Fruit fly (Drosophila melanogaster) whole organism, embryonic: ENCODE results near the gene Ent3.
A peak's percentile ranks its signal among the peaks of the same experiment; 100 is the strongest.

Experiments
- Ada2b ChIP-seq: fragments of 200-800 bp; sonication (Bioruptor generic); IDR thresholded peaks from 2 replicates; pipeline ENCODE4 v1.3.6; 2022; ENCODE audit warnings: missing biosample characterization, missing genetic modification characterization
- CG12219 ChIP-seq: fragments of 200-800 bp; sonication (Bioruptor generic); optimal IDR thresholded peaks from 3 replicates; lab custom pipeline; 2018; ENCODE audit warnings: missing biosample characterization, mild to moderate bottlenecking, missing genetic modification characterization
- CG12769 ChIP-seq: fragments of 200-800 bp; sonication (Bioruptor generic); optimal IDR thresholded peaks from 2 replicates; lab custom pipeline; 2019; ENCODE audit warnings: missing biosample characterization, mild to moderate bottlenecking, missing genetic modification characterization, moderate library complexity
- CG13287 ChIP-seq: fragments of 200-800 bp; sonication (Bioruptor generic); IDR thresholded peaks from 2 replicates; pipeline ENCODE4 v1.3.6; 2022; ENCODE audit warnings: missing biosample characterization, missing genetic modification characterization; ENCODE audit not compliant: partially characterized antibody
- CG13624 ChIP-seq: fragments of 200-800 bp; sonication (Bioruptor generic); optimal IDR thresholded peaks from 2 replicates; lab custom pipeline; 2016; ENCODE audit warnings: missing biosample characterization, missing genetic modification characterization
- CG15696 ChIP-seq: fragments of 200-800 bp; sonication (Bioruptor generic); optimal IDR thresholded peaks from 2 replicates; lab custom pipeline; 2019; ENCODE audit warnings: missing biosample characterization, mild to moderate bottlenecking, missing genetic modification characterization, moderate library complexity
- CG16815 ChIP-seq: fragments of 200-800 bp; sonication (Bioruptor generic); optimal IDR thresholded peaks from 3 replicates; lab custom pipeline; 2017; ENCODE audit warnings: missing biosample characterization, mild to moderate bottlenecking, missing genetic modification characterization
- CG17359 ChIP-seq: fragments of 200-800 bp; sonication (Bioruptor generic); optimal IDR thresholded peaks from 3 replicates; lab custom pipeline; 2018; ENCODE audit warnings: missing biosample characterization, mild to moderate bottlenecking, missing genetic modification characterization, moderate library complexity
- CG17612 ChIP-seq: fragments of 200-800 bp; sonication (Bioruptor generic); IDR thresholded peaks from 2 replicates; pipeline ENCODE4 v1.3.6; 2022; ENCODE audit warnings: missing biosample characterization, missing genetic modification characterization
- CG2116 ChIP-seq: fragments of 200-800 bp; sonication (Bioruptor generic); optimal IDR thresholded peaks from 3 replicates; lab custom pipeline; 2018; ENCODE audit warnings: missing biosample characterization, mild to moderate bottlenecking, missing genetic modification characterization
- CG31224 ChIP-seq: fragments of 200-800 bp; sonication (Bioruptor generic); IDR thresholded peaks from 2 replicates; pipeline ENCODE4 v1.3.6; 2022; ENCODE audit warnings: missing biosample characterization, missing genetic modification characterization
- CG32767 ChIP-seq: fragments of 200-800 bp; sonication (Bioruptor generic); IDR thresholded peaks from 2 replicates; pipeline ENCODE4 v1.3.6; 2022; ENCODE audit warnings: missing biosample characterization, missing genetic modification characterization
- CG5180 ChIP-seq: fragments of 200-800 bp; sonication (Bioruptor generic); optimal IDR thresholded peaks from 3 replicates; lab custom pipeline; 2017; ENCODE audit warnings: missing biosample characterization, missing genetic modification characterization, mild to moderate bottlenecking, moderate library complexity, missing genetic modification reagents
- CG6689 ChIP-seq: fragments of 200-800 bp; sonication (Bioruptor generic); IDR thresholded peaks from 2 replicates; pipeline ENCODE4 v1.3.6; 2022; ENCODE audit warnings: missing biosample characterization, missing genetic modification characterization
- CG7556 ChIP-seq: fragments of 200-800 bp; sonication (Bioruptor generic); optimal IDR thresholded peaks from 2 replicates; lab custom pipeline; 2017; ENCODE audit warnings: missing biosample characterization, mild to moderate bottlenecking, missing genetic modification characterization
- CG8478 ChIP-seq: fragments of >200 bp; optimal IDR thresholded peaks from 2 replicates; lab custom pipeline; 2018
- Dfd ChIP-seq, 2 experiments: fragments of >200 bp; optimal IDR thresholded peaks; 2 replicates each; lab custom pipeline; 2017; ENCODE audit warnings: missing biosample characterization in 2 of 2, missing genetic modification characterization in 2 of 2
- HLH3B ChIP-seq: fragments of 200-800 bp; sonication (Bioruptor generic); IDR thresholded peaks from 2 replicates; pipeline ENCODE4 v1.3.6; 2022; ENCODE audit warnings: missing biosample characterization, missing genetic modification characterization
- Hr51 ChIP-seq, 2 experiments: fragments of 200-800 bp; sonication (Bioruptor generic); optimal IDR thresholded peaks; 2 replicates in 1 of 2; 3 replicates in 1 of 2; lab custom pipeline; 2016 to 2018; ENCODE audit warnings: missing biosample characterization in 2 of 2, missing genetic modification characterization in 2 of 2, mild to moderate bottlenecking in 1 of 2, moderate library complexity in 1 of 2
- Kr ChIP-seq: fragments of 200-800 bp; sonication (Bioruptor generic); optimal IDR thresholded peaks from 2 replicates; lab custom pipeline; 2017; ENCODE audit warnings: missing biosample characterization, mild to moderate bottlenecking, missing genetic modification characterization
- Lpt ChIP-seq: fragments of >200 bp; optimal IDR thresholded peaks from 2 replicates; lab custom pipeline; 2018; ENCODE audit warnings: missing biosample characterization, missing genetic modification characterization
- MBD-R2 ChIP-seq: fragments of 200-800 bp; sonication (Bioruptor generic); IDR thresholded peaks from 2 replicates; pipeline ENCODE4 v1.3.6; 2022; ENCODE audit warnings: missing biosample characterization, missing genetic modification characterization
- Med ChIP-seq: fragments of 200-800 bp; sonication (Bioruptor generic); peaks from one replicate; lab custom pipeline; 2016; ENCODE audit warnings: missing biosample characterization, missing genetic modification characterization, mild to moderate bottlenecking, inconsistent platforms, moderate library complexity
- Meics ChIP-seq: fragments of 200-800 bp; sonication (Bioruptor generic); optimal IDR thresholded peaks from 2 replicates; lab custom pipeline; 2017; ENCODE audit warnings: missing biosample characterization, mild to moderate bottlenecking, missing genetic modification characterization
- PHDP ChIP-seq: fragments of 200-800 bp; sonication (Bioruptor generic); optimal IDR thresholded peaks from 3 replicates; lab custom pipeline; 2018; ENCODE audit warnings: missing biosample characterization, mild to moderate bottlenecking, missing genetic modification characterization, moderate library complexity
- Sin3A ChIP-seq: fragments of >200 bp; optimal IDR thresholded peaks from 2 replicates; lab custom pipeline; 2018
- Usf ChIP-seq: fragments of 200-800 bp; sonication (Bioruptor generic); optimal IDR thresholded peaks from 2 replicates; lab custom pipeline; 2017; ENCODE audit warnings: missing genotype, missing biosample characterization, missing genetic modification characterization
- az2 ChIP-seq: fragments of 200-800 bp; sonication (Bioruptor generic); optimal IDR thresholded peaks from 3 replicates; lab custom pipeline; 2016; ENCODE audit warnings: missing biosample characterization, missing genetic modification characterization
- cas ChIP-seq: fragments of 200-800 bp; sonication (Bioruptor generic); IDR thresholded peaks from 2 replicates; pipeline ENCODE4 v1.3.6; 2022; ENCODE audit warnings: missing biosample characterization, missing genetic modification characterization
- cato ChIP-seq: fragments of 200-800 bp; sonication (Bioruptor generic); optimal IDR thresholded peaks from 2 replicates; lab custom pipeline; 2016; ENCODE audit warnings: missing biosample characterization, missing genetic modification characterization, borderline replicate concordance
- crc ChIP-seq: fragments of 200-800 bp; sonication (Bioruptor generic); optimal IDR thresholded peaks from 2 replicates; lab custom pipeline; 2016; ENCODE audit warnings: missing biosample characterization, missing genetic modification characterization
- emc ChIP-seq: fragments of 200-800 bp; sonication (Bioruptor generic); optimal IDR thresholded peaks from 2 replicates; lab custom pipeline; 2016; ENCODE audit warnings: missing biosample characterization, missing genetic modification characterization
- ems ChIP-seq: fragments of 200-800 bp; sonication (Bioruptor generic); optimal IDR thresholded peaks from 3 replicates; lab custom pipeline; 2016; ENCODE audit warnings: missing biosample characterization, missing genetic modification characterization
- esg ChIP-seq: fragments of 200-800 bp; sonication (Bioruptor generic); conservative IDR thresholded peaks from 2 replicates; pipeline ENCODE4 v1.3.6; 2022; ENCODE audit warnings: missing biosample characterization, missing genetic modification characterization
- eve ChIP-seq, 2 experiments: fragments of >200 bp; optimal IDR thresholded peaks; 2 replicates each; lab custom pipeline; 2017; ENCODE audit warnings: missing biosample characterization in 2 of 2, missing genetic modification characterization in 2 of 2
- gem ChIP-seq: fragments of 200-800 bp; sonication (Bioruptor generic); optimal IDR thresholded peaks from 2 replicates; lab custom pipeline; 2019; ENCODE audit warnings: missing biosample characterization, mild to moderate bottlenecking, missing genetic modification characterization, moderate library complexity
- gro ChIP-seq: fragments of 200-800 bp; sonication (Bioruptor generic); optimal IDR thresholded peaks from 2 replicates; lab custom pipeline; 2016; ENCODE audit warnings: missing biosample characterization, missing genetic modification characterization
- gsb ChIP-seq: fragments of 200-800 bp; sonication (Bioruptor generic); IDR thresholded peaks from 2 replicates; pipeline ENCODE4 v1.3.6; 2022; ENCODE audit warnings: missing biosample characterization, missing genetic modification characterization
- gt ChIP-seq: fragments of 200-800 bp; sonication (Bioruptor generic); IDR thresholded peaks from 2 replicates; pipeline ENCODE4 v1.3.6; 2022; ENCODE audit warnings: missing biosample characterization, missing genetic modification characterization
- kni ChIP-seq: fragments of 200-800 bp; sonication (Bioruptor generic); optimal IDR thresholded peaks from 3 replicates; lab custom pipeline; 2017; ENCODE audit warnings: mild to moderate bottlenecking, missing biosample characterization, missing genetic modification reagents, missing genetic modification characterization
- knrl ChIP-seq: fragments of 200-800 bp; sonication (Bioruptor generic); IDR thresholded peaks from 3 replicates; pipeline ENCODE4 v1.3.6; 2022; ENCODE audit warnings: missing biosample characterization, missing genetic modification characterization; ENCODE audit not compliant: partially characterized antibody
- lab ChIP-seq: fragments of 200-800 bp; sonication (Bioruptor generic); optimal IDR thresholded peaks from 3 replicates; lab custom pipeline; 2017; ENCODE audit warnings: missing biosample characterization, missing genetic modification characterization, mild to moderate bottlenecking, moderate library complexity, missing genetic modification reagents
- nerfin-2 ChIP-seq: fragments of 200-800 bp; sonication (Bioruptor generic); IDR thresholded peaks from 2 replicates; pipeline ENCODE4 v1.3.6; 2022; ENCODE audit warnings: missing biosample characterization, missing genetic modification characterization; ENCODE audit not compliant: partially characterized antibody
- ranshi ChIP-seq: fragments of 200-800 bp; sonication (Bioruptor generic); IDR thresholded peaks from 2 replicates; pipeline ENCODE4 v1.3.6; 2022; ENCODE audit warnings: missing biosample characterization, missing genetic modification characterization
- salm ChIP-seq: fragments of 200-800 bp; sonication (Bioruptor generic); optimal IDR thresholded peaks from 2 replicates; lab custom pipeline; 2018; ENCODE audit warnings: missing biosample characterization, mild to moderate bottlenecking, missing genetic modification characterization
- sima ChIP-seq: fragments of 200-800 bp; sonication (Bioruptor generic); optimal IDR thresholded peaks from 2 replicates; lab custom pipeline; 2016; ENCODE audit warnings: missing biosample characterization, missing genetic modification characterization
- stwl ChIP-seq: fragments of 200-800 bp; sonication (Bioruptor generic); optimal IDR thresholded peaks from 3 replicates; lab custom pipeline; 2018; ENCODE audit warnings: missing biosample characterization, mild to moderate bottlenecking, missing genetic modification characterization, moderate library complexity
- sug ChIP-seq: fragments of 200-800 bp; optimal IDR thresholded peaks from 2 replicates; lab custom pipeline; 2019; ENCODE audit warnings: missing biosample characterization, mild to moderate bottlenecking, missing genetic modification characterization, moderate library complexity
- tna ChIP-seq: fragments of 200-800 bp; sonication (Bioruptor generic); IDR thresholded peaks from 2 replicates; pipeline ENCODE4 v1.3.6; 2022; ENCODE audit warnings: missing biosample characterization, missing genetic modification characterization; ENCODE audit not compliant: partially characterized antibody
- ttk ChIP-seq: fragments of 200-800 bp; sonication (Bioruptor generic); IDR thresholded peaks from 2 replicates; pipeline ENCODE4 v2.1.2; 2022; ENCODE audit warnings: missing biosample characterization, missing genetic modification characterization

Gene Ent3

dm6 chr3L:12833864-12834525 is 19.5 kb upstream of the Ent3 start (continued):
- TF ChIP-seq Kr (GFP tag; lab: Kevin White, UChicago) (no peak), CG6689 (GFP tag; lab: Robert Waterston, UW) (no peak), Ada2b (GFP tag; lab: Robert Waterston, UW) (0 out of 2 replicates have a peak, but pooled peaks have one; percentile 31), CG12219 (GFP tag; lab: Kevin White, UChicago) (no peak), Dfd (GFP tag; optimal IDR thresholded peaks at IDR 0.05; lab: Kevin White, UChicago) (no peak), nerfin-2 (GFP tag; lab: Robert Waterston, UW) (no peak), emc (no peak), CG32767 (peak; percentile 95), gro (GFP tag; lab: Kevin White, UChicago) (no peak), CG13287 (GFP tag; lab: Robert Waterston, UW) (peak; percentile 27; the same call in 1 of the 2 replicates), gsb (GFP tag; lab: Robert Waterston, UW) (no peak), Hr51 (GFP tag; optimal IDR thresholded peaks at IDR 0.05; lab: Kevin White, UChicago) (peak in 1 of 2 experiments; percentile 4), kni (peak; percentile 74), stwl (tag; lab: Kevin White, UChicago) (no peak), CG12769 (tag; lab: Kevin White, UChicago) (peak; percentile 14), tna (GFP tag; lab: Robert Waterston, UW) (no peak), cas (GFP tag; lab: Robert Waterston, UW) (no peak), CG17612 (GFP tag; lab: Robert Waterston, UW) (0 out of 2 replicates have a peak, but pooled peaks have one; percentile 59), gt (GFP tag; lab: Robert Waterston, UW) (0 out of 2 replicates have a peak, but pooled peaks have one; percentile 23), CG16815 (no peak), lab (peak; percentile 44), ems (GFP tag; lab: Kevin White, UChicago) (no peak), crc (GFP tag; lab: Kevin White, UChicago) (no peak), gem (tag; lab: Kevin White, UChicago) (peak; percentile 12), az2 (no peak), esg (GFP tag; lab: Robert Waterston, UW) (no peak), ranshi (GFP tag; lab: Robert Waterston, UW) (0 out of 2 replicates have a peak, but pooled peaks have one; percentile 14), salm (tag; lab: Kevin White, UChicago) (no peak), ttk (no peak), CG13624 (peak; percentile 4), eve (GFP tag; optimal IDR thresholded peaks at IDR 0.05; lab: Kevin White, UChicago) (no peak), CG8478 (no peak), HLH3B (GFP tag; lab: Robert Waterston, UW) (no peak), Sin3A (no peak), sug (tag; lab: Kevin White, UChicago) (peak; percentile 80), sima (GFP tag; lab: Kevin White, UChicago) (no peak), CG7556 (GFP tag; lab: Kevin White, UChicago) (peak; percentile 15), MBD-R2 (GFP tag; lab: Robert Waterston, UW) (no peak), Meics (GFP tag; lab: Kevin White, UChicago) (no peak), Usf (GFP tag; lab: Kevin White, UChicago) (no peak), PHDP (tag; lab: Kevin White, UChicago) (no peak), Lpt (GFP tag; lab: Kevin White, UChicago) (no peak), CG2116 (GFP tag; lab: Kevin White, UChicago) (no peak), Med (GFP tag; lab: Kevin White, UChicago) (peak; percentile 73), CG17359 (tag; lab: Kevin White, UChicago) (peak; percentile 3), CG5180 (peak; percentile 5), CG15696 (no peak), cato (GFP tag; lab: Kevin White, UChicago) (no peak), CG31224 (GFP tag; lab: Robert Waterston, UW) (peak; percentile 96), knrl (GFP tag; lab: Robert Waterston, UW) (no peak)
